Fruit fly (Drosophila melanogaster) Kc167 (cell line): Measurements from ENCODE around the gene CG7530.

ENCODE experiments used
- Myc ChIP-seq: fragments of >200 bp; optimal IDR thresholded peaks from 2 replicates; lab custom pipeline; 2017; ENCODE audit warnings: missing external identifiers
- h ChIP-seq: fragments of >200 bp; optimal IDR thresholded peaks from 3 replicates; lab custom pipeline; 2018; ENCODE audit warnings: missing external identifiers
- insv ChIP-seq: fragments of >200 bp; optimal IDR thresholded peaks from 3 replicates; lab custom pipeline; 2018; ENCODE audit warnings: missing external identifiers
- ttk ChIP-seq: sonication (Bioruptor generic); optimal IDR thresholded peaks from 2 replicates; lab custom pipeline; 2017; ENCODE audit warnings: missing external identifiers

- no peak for TF ChIP-seq insv (lab: Kevin White, UChicago)
- TF ChIP-seq ttk, result no peak
- TF ChIP-seq h (lab: Kevin White, UChicago), result no peak
- TF ChIP-seq Myc, result no peak
Measured at dm6 chr3R:14692230-14692970, 38.9 kb downstream of the CG7530 start.
